Fruit fly (Drosophila melanogaster) whole organism, prepupa: ENCODE results near the gene m.

Experiments
- CG34406 ChIP-seq: fragments of 200-800 bp; sonication (Bioruptor generic); optimal IDR thresholded peaks from 3 replicates; lab custom pipeline; 2016; ENCODE audit warnings: missing biosample characterization, missing genetic modification characterization
- Met ChIP-seq: fragments of 200-800 bp; sonication (Bioruptor generic); optimal IDR thresholded peaks from 3 replicates; lab custom pipeline; 2016; ENCODE audit warnings: missing biosample characterization, missing genetic modification characterization

m gene

DNA sequence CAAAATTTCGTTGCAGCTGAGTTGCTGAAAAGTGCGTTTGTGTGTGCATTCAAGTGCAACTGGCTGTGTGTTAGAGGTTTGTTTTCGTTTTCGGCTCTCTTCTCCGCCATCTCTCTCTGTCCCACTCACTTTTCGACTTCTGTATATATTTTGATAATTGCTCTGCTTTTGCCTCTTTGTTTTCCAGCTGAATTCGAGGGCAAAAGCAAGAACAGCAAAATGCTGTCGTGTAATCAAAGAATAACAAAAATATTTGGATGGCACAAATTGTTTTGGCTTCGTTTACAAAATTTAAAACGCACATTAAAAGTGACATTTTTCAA is 64.7 kb downstream of the m start:
- TF ChIP-seq Met (GFP tag; lab: Kevin White, UChicago) (no peak), CG34406 (GFP tag; lab: Kevin White, UChicago) (no peak)
